Worm (Caenorhabditis elegans) whole organism, L1 larva: Measurements from ENCODE around the gene F58B4.5.

Experiments
- dpl-1 ChIP-seq, 3 experiments: fragments of 150-350 bp in 2 of 3; sonication (generic microtip) in 1 of 3; optimal IDR thresholded peaks; 2 replicates each; lab custom pipeline; 2014 to 2017; ENCODE audit warnings: missing biosample characterization in 3 of 3, missing genetic modification characterization in 3 of 3, missing genetic modification reagents in 3 of 3
- fkh-10 ChIP-seq: sonication (generic microtip); optimal IDR thresholded peaks from 2 replicates; lab custom pipeline; 2017; ENCODE audit warnings: missing biosample characterization, missing genetic modification reagents, missing genetic modification characterization
- hlh-17 ChIP-seq: fragments of 200-800 bp; sonication (Bioruptor generic); optimal IDR thresholded peaks from 2 replicates; lab custom pipeline; 2018; ENCODE audit warnings: missing genetic modification characterization, mild to moderate bottlenecking, missing compliant biosample characterization, moderate library complexity, borderline replicate concordance

DNA sequence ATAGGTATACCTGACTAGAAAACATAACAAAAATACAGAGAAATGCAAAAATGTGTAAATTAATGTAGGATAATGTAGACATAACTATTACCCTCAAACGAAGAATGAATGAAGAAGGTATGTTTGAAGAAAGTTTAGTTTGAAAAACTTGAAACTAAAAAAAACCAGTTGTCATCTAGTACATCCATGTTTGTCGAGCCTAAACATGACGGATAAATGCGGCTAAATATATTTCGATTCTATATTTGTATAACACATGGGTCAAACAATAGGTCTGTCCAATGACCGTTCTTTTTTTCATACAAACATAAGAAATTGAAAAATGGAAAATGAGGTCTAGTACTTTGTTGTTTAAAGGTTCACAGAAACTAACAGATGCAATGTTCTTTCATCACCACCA is 37.6 kb downstream of the F58B4.5 start, which contains the start of gene F17C11.22:
- TF ChIP-seq dpl-1 (GFP tag; optimal IDR thresholded peaks at IDR 0.05; lab: Kevin White, UChicago): no peak
- no peak for TF ChIP-seq fkh-10 (GFP tag; lab: Kevin White, UChicago)
- TF ChIP-seq hlh-17: no peak
